Worm (Caenorhabditis elegans): ENCODE data around the gene rpl-11.1.

DNA sequence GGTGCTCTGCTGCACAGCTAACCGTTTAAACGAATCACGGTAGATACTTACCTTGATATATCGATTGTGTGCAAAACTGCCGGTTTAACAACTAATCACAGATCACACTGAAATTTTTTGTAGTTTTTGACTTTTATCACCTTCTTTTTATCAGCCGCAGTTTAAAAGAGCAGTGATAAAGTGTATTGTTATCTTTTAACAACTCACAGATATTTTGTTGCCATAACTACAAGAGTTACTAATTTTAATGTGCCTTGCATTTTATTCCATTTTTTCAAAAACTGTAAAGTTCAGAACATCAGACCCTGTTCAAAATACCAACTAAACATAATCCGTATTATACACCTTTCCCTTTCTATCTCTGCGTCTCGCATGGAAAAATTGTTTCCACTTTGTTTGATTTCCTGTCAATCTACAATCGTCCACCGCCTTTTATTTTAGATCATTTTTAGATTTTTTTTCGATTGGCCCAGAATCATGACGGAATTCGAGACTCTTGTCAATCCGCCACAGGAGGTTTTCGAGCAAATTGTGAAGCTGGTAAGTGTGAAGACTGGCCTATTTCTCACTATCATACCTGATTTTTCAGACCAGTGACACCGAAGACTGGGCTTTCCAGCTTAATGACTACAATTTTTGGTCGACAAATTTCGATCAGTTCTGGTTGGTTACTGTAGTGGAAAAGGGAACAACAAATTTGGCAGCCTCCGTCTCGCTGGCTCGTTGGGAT, 33.0 kb downstream of the rpl-11.1 start, which contains the start of gene T24A6.20:
- TF ChIP-seq med-1 (GFP tag; optimal IDR thresholded peaks at IDR 0.05; ENCODE audit: insufficient read depth) (no peak), ref-1 (GFP tag; conservative IDR thresholded peaks at IDR 0.05) (no peak), ztf-29 (GFP tag; IDR thresholded peaks at IDR 0.05) (no peak), ztf-23 (GFP tag; IDR thresholded peaks at IDR 0.05) (no peak), klf-2 (GFP tag; conservative IDR thresholded peaks at IDR 0.05) (no peak)
